Worm (Caenorhabditis elegans) whole organism, L2 larva: Measurements from ENCODE around the gene aat-3.

Experiments used
- ZK546.5 ChIP-seq: sonication (generic microtip); optimal IDR thresholded peaks from 2 replicates; lab custom pipeline; 2017; ENCODE audit warnings: missing biosample characterization, missing genetic modification characterization
- crh-2 ChIP-seq: sonication (generic microtip); optimal IDR thresholded peaks from 2 replicates; lab custom pipeline; 2017; ENCODE audit warnings: missing biosample characterization, missing genetic modification characterization
- lin-39 ChIP-seq: fragments of 150-350 bp; optimal IDR thresholded peaks from 2 replicates; lab custom pipeline; 2014; ENCODE audit warnings: missing biosample characterization, missing genetic modification reagents, missing genetic modification characterization
- nhr-23 ChIP-seq: fragments of 150-350 bp; optimal IDR thresholded peaks from 2 replicates; lab custom pipeline; 2014; ENCODE audit warnings: missing biosample characterization, missing genetic modification reagents, missing genetic modification characterization
- nhr-6 ChIP-seq: fragments of 150-350 bp; optimal IDR thresholded peaks from 2 replicates; lab custom pipeline; 2014; ENCODE audit warnings: missing biosample characterization, missing genetic modification characterization
- unc-55 ChIP-seq: fragments of 150-350 bp; sonication (generic microtip); optimal IDR thresholded peaks from 3 replicates; lab custom pipeline; 2014; ENCODE audit warnings: missing biosample characterization, missing genetic modification reagents, missing genetic modification characterization
- zag-1 ChIP-seq: fragments of 150-350 bp; optimal IDR thresholded peaks from 2 replicates; lab custom pipeline; 2014; ENCODE audit warnings: missing biosample characterization, missing genetic modification characterization

- TF ChIP-seq nhr-6 (tag; lab: Kevin White, UChicago) (no peak), zag-1 (tag; lab: Kevin White, UChicago) (no peak), crh-2 (no peak), lin-39 (no peak), unc-55 (GFP tag; lab: Kevin White, UChicago) (no peak), ZK546.5 (tag; lab: Kevin White, UChicago) (no peak), nhr-23 (tag; lab: Kevin White, UChicago) (no peak)
These were observed 45.3 kb upstream of the aat-3 start for ce11 chrX:2506738-2507137.
